Fruit fly (Drosophila melanogaster) whole organism, wandering third instar larva: ENCODE data around the gene CG7900.

Experiments used
- Hnf4 ChIP-seq: fragments of 200-800 bp; sonication (Bioruptor generic); optimal IDR thresholded peaks from 2 replicates; lab custom pipeline; 2016; ENCODE audit warnings: missing biosample characterization, mild to moderate bottlenecking, missing genetic modification characterization
- br ChIP-seq: fragments of 200-800 bp; sonication (Bioruptor generic); optimal IDR thresholded peaks from 2 replicates; lab custom pipeline; 2016; ENCODE audit warnings: missing biosample characterization, missing genetic modification characterization
- foxo ChIP-seq, 2 experiments: fragments of 200-800 bp; sonication (Bioruptor generic); optimal IDR thresholded peaks; 2 replicates in 1 of 2; 3 replicates in 1 of 2; lab custom pipeline; 2016 to 2017; ENCODE audit warnings: missing biosample characterization in 2 of 2, missing genetic modification characterization in 2 of 2
- fru ChIP-seq: fragments of 200-800 bp; sonication (Bioruptor generic); optimal IDR thresholded peaks from 3 replicates; lab custom pipeline; 2016; ENCODE audit warnings: missing biosample characterization, mild to moderate bottlenecking, missing genetic modification characterization
- tai ChIP-seq: sonication (Bioruptor generic); optimal IDR thresholded peaks from 2 replicates; lab custom pipeline; 2016; ENCODE audit warnings: missing biosample characterization, missing genetic modification characterization

DNA sequence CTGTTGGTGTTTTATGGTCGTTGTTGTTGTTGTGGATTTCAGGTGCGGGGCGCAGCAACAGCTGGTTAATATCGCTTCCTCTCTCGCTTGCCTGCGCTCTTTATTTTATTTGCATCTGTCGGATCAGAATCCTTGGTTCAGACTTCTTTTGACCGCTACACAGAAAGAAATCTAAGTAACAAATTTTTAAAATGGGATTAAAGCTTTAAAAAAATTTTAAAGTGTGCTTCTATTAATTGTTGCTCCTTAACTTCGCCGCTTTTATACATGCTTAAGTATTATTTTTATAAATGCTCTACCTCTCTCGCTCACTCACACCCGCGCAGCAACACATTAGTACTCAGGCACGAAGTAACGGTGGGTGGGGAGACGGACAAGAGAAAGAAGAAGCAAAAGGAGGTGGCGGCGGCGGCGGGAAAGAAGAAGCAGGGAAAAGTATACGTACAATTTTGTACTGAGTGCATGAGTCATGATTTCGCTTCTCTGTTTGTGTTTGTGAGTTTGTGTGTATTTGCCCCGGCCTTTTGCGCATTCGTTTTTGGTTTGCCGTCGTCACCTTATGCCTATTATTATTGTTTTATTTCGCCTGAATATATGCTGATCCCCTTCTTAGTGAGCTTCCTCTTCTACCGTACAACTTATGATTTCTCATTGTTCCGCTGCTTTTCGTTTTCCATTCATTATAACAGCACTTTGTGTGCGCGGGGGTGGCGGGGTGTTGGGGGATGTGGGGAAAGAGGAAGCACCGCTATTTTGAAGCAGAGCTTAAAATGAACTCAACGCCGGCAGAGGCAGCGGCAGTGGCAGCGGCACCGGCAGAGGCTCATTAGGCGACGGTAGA lies 20.1 kb downstream of the CG7900 start:
- TF ChIP-seq fru (GFP tag; lab: Kevin White, UChicago) (peak; percentile 96), br (GFP tag; lab: Kevin White, UChicago) (peak; percentile 96), foxo (GFP tag; optimal IDR thresholded peaks at IDR 0.05; lab: Kevin White, UChicago) (peak; percentile 70 to 94), Hnf4 (GFP tag; lab: Kevin White, UChicago) (peak; percentile 92), tai (GFP tag; lab: Kevin White, UChicago) (peak; percentile 82)
